Fruit fly (Drosophila melanogaster): ENCODE data around the gene CG8312.

CG8312 gene

dm6 chr3R:9570114-9570513, 21.0 kb upstream of the CG8312 start, which contains the start of gene CG16790:
CG16790 (minus strand) TSS chr3R:9570214.
- TF ChIP-seq CG8478 (optimal IDR thresholded peaks at IDR 0.05): no peak
- TF ChIP-seq CTCF (optimal IDR thresholded peaks at IDR 0.05): no peak

dm6 chr3R:9570657-9571056, 20.5 kb upstream of the CG8312 start:
- TF ChIP-seq CTCF (optimal IDR thresholded peaks at IDR 0.05) (no peak), CG8478 (optimal IDR thresholded peaks at IDR 0.05) (no peak)

dm6 chr3R:9571523-9571922, 19.6 kb upstream of the CG8312 start, which contains the start of gene CG9396:
CG9396 (minus strand) TSS chr3R:9571623.
- no peak for TF ChIP-seq CTCF (optimal IDR thresholded peaks at IDR 0.05)
- no peak for TF ChIP-seq CG8478 (optimal IDR thresholded peaks at IDR 0.05)

- TF ChIP-seq CTCF (optimal IDR thresholded peaks at IDR 0.05): no peak
- no peak for TF ChIP-seq CG8478 (optimal IDR thresholded peaks at IDR 0.05)
Observed at dm6 chr3R:9572929-9573811, 17.9 kb upstream of the CG8312 start.

- TF ChIP-seq CG8478 (optimal IDR thresholded peaks at IDR 0.05) (no peak), CTCF (optimal IDR thresholded peaks at IDR 0.05) (peak; percentile 78 to 88)
Observed at dm6 chr3R:9573812-9574587, 17.1 kb upstream of the CG8312 start, which contains the start of gene CG9399. CG9399 (minus strand) TSS chr3R:9574211.

- TF ChIP-seq CTCF (optimal IDR thresholded peaks at IDR 0.05) (no peak), CG8478 (optimal IDR thresholded peaks at IDR 0.05) (no peak)
Observed at dm6 chr3R:9577382-9578137, 13.5 kb upstream of the CG8312 start, which contains the start of the genes Kap-alpha3 and Son. Kap-alpha3 (minus strand) TSS chr3R:9577733. Son (plus strand) TSS chr3R:9578042.

- TF ChIP-seq CG8478 (optimal IDR thresholded peaks at IDR 0.05) (no peak), CTCF (optimal IDR thresholded peaks at IDR 0.05) (no peak)
Observed at dm6 chr3R:9581089-9581520, 10.0 kb upstream of the CG8312 start, which contains the start of gene CG8301. CG8301 (plus strand) TSS chr3R:9581306.

dm6 chr3R:9581973-9582372, 9.1 kb upstream of the CG8312 start:
- TF ChIP-seq CG8478 (optimal IDR thresholded peaks at IDR 0.05): no peak
- TF ChIP-seq CTCF (optimal IDR thresholded peaks at IDR 0.05): no peak

dm6 chr3R:9583122-9583521, 8.0 kb upstream of the CG8312 start, which contains the start of gene CG33654:
CG33654 (minus strand) TSS chr3R:9583222.
- TF ChIP-seq CTCF (optimal IDR thresholded peaks at IDR 0.05): no peak
- TF ChIP-seq CG8478 (optimal IDR thresholded peaks at IDR 0.05): no peak

- TF ChIP-seq CTCF (optimal IDR thresholded peaks at IDR 0.05) (peak; percentile 4 to 31), CG8478 (optimal IDR thresholded peaks at IDR 0.05) (no peak)
Observed at dm6 chr3R:9586663-9587248, 4.4 kb upstream of the CG8312 start, which contains the start of gene P58IPK. P58IPK (plus strand) TSS chr3R:9586942.

dm6 chr3R:9591769-9592388, 770 bp downstream of the CG8312 start:
- TF ChIP-seq CG8478 (optimal IDR thresholded peaks at IDR 0.05) (no peak), CTCF (optimal IDR thresholded peaks at IDR 0.05) (no peak)

- TF ChIP-seq CG8478 (optimal IDR thresholded peaks at IDR 0.05): no peak
- no peak for TF ChIP-seq CTCF (optimal IDR thresholded peaks at IDR 0.05)
Observed at dm6 chr3R:9593408-9594250, 2.5 kb downstream of the CG8312 start.

dm6 chr3R:9594251-9594581, 3.1 kb downstream of the CG8312 start:
- TF ChIP-seq CTCF (optimal IDR thresholded peaks at IDR 0.05) (no peak), CG8478 (optimal IDR thresholded peaks at IDR 0.05) (no peak)

Data from S2 (cell line).